Worm (Caenorhabditis elegans) whole organism, mixed stage, embryonic: ENCODE results near the gene mltn-11.

ENCODE experiments used
- M03D4.4 ChIP-seq: sonication (generic microtip); optimal IDR thresholded peaks from 2 replicates; lab custom pipeline; 2017; ENCODE audit warnings: mild to moderate bottlenecking, missing genetic modification characterization, missing compliant biosample characterization
- bed-3 ChIP-seq: fragments of 200-800 bp; sonication (Bioruptor generic); optimal IDR thresholded peaks from 3 replicates; lab custom pipeline; 2018; ENCODE audit warnings: mild to moderate bottlenecking, missing genetic modification characterization, moderate library complexity, missing compliant biosample characterization
- ceh-39 ChIP-seq: fragments of 150-350 bp; optimal IDR thresholded peaks from 2 replicates; lab custom pipeline; 2014; ENCODE audit warnings: missing biosample characterization, missing genetic modification characterization
- ceh-83 ChIP-seq: fragments of 200-800 bp; sonication (Bioruptor generic); optimal IDR thresholded peaks from 2 replicates; lab custom pipeline; 2018; ENCODE audit warnings: mild to moderate bottlenecking, missing genetic modification characterization, missing compliant biosample characterization
- ces-1 ChIP-seq: fragments of 150-350 bp; optimal IDR thresholded peaks from 2 replicates; lab custom pipeline; 2014; ENCODE audit warnings: missing biosample characterization, missing genetic modification reagents, missing genetic modification characterization
- cnd-1 ChIP-seq: fragments of 200-800 bp; sonication (Bioruptor generic); optimal IDR thresholded peaks from 2 replicates; lab custom pipeline; 2018; ENCODE audit warnings: mild to moderate bottlenecking, missing genetic modification characterization, missing compliant biosample characterization
- elt-1 ChIP-seq: sonication (generic microtip); optimal IDR thresholded peaks from 2 replicates; lab custom pipeline; 2017; ENCODE audit warnings: missing genetic modification characterization, mild to moderate bottlenecking, missing compliant biosample characterization, antibody characterized with exemption, moderate library complexity, borderline replicate concordance; ENCODE audit not compliant: insufficient read depth
- elt-3 ChIP-seq: fragments of 150-350 bp; optimal IDR thresholded peaks from 2 replicates; lab custom pipeline; 2014; ENCODE audit warnings: missing biosample characterization, missing genetic modification characterization
- ham-2 ChIP-seq: fragments of 200-800 bp; sonication (Bioruptor generic); optimal IDR thresholded peaks from 2 replicates; lab custom pipeline; 2018; ENCODE audit warnings: mild to moderate bottlenecking, missing genetic modification characterization, missing compliant biosample characterization
- hlh-1 ChIP-seq: fragments of 150-350 bp; optimal IDR thresholded peaks from 2 replicates; lab custom pipeline; 2014; ENCODE audit warnings: missing biosample characterization, missing genetic modification reagents, missing genetic modification characterization
- lin-13 ChIP-seq: fragments of 150-350 bp; optimal IDR thresholded peaks from 2 replicates; lab custom pipeline; 2014; ENCODE audit warnings: missing biosample characterization, missing genetic modification characterization
- mab-5 ChIP-seq: fragments of 150-350 bp; optimal IDR thresholded peaks from 2 replicates; lab custom pipeline; 2014; ENCODE audit warnings: missing biosample characterization, missing genetic modification characterization
- mls-2 ChIP-seq: sonication (generic microtip); optimal IDR thresholded peaks from 2 replicates; lab custom pipeline; 2016; ENCODE audit warnings: mild to moderate bottlenecking, missing genetic modification characterization, moderate library complexity, missing compliant biosample characterization
- nhr-2 ChIP-seq: fragments of 150-350 bp; optimal IDR thresholded peaks from 2 replicates; lab custom pipeline; 2014; ENCODE audit warnings: missing biosample characterization, missing genetic modification characterization
- nhr-76 ChIP-seq: sonication (generic microtip); optimal IDR thresholded peaks from 2 replicates; lab custom pipeline; 2017; ENCODE audit warnings: missing biosample characterization, missing genetic modification characterization
- pha-4 ChIP-seq: fragments of 150-350 bp; optimal IDR thresholded peaks from 2 replicates; lab custom pipeline; 2018; ENCODE audit warnings: missing biosample characterization, missing genetic modification reagents, missing genetic modification characterization
- sem-2 ChIP-seq: fragments of 200-800 bp; sonication (Bioruptor generic); optimal IDR thresholded peaks from 2 replicates; lab custom pipeline; 2018; ENCODE audit warnings: mild to moderate bottlenecking, missing genetic modification characterization, missing compliant biosample characterization
- snpc-4 ChIP-seq: fragments of 150-350 bp; optimal IDR thresholded peaks from 2 replicates; lab custom pipeline; 2014; ENCODE audit warnings: missing biosample characterization, missing genetic modification characterization
- sptf-1 ChIP-seq: sonication (generic microtip); optimal IDR thresholded peaks from 2 replicates; lab custom pipeline; 2017; ENCODE audit warnings: mild to moderate bottlenecking, missing genetic modification characterization, moderate library complexity, missing compliant biosample characterization
- tbx-8 ChIP-seq: fragments of 200-800 bp; sonication (Bioruptor generic); optimal IDR thresholded peaks from 2 replicates; lab custom pipeline; 2018; ENCODE audit warnings: mild to moderate bottlenecking, missing genetic modification characterization, moderate library complexity, missing compliant biosample characterization
- unc-120 ChIP-seq: sonication (generic microtip); optimal IDR thresholded peaks from 2 replicates; lab custom pipeline; 2017; ENCODE audit warnings: missing genetic modification characterization, missing compliant biosample characterization; ENCODE audit not compliant: poor library complexity, severe bottlenecking
- unc-39 ChIP-seq: fragments of 150-350 bp; optimal IDR thresholded peaks from 2 replicates; lab custom pipeline; 2014; ENCODE audit warnings: missing biosample characterization, missing genetic modification characterization
- unc-62 ChIP-seq: fragments of 150-350 bp; optimal IDR thresholded peaks from 2 replicates; lab custom pipeline; 2014; ENCODE audit warnings: missing biosample characterization, missing genetic modification reagents, missing genetic modification characterization
- zip-8 ChIP-seq: fragments of 150-350 bp; optimal IDR thresholded peaks from 2 replicates; lab custom pipeline; 2014; ENCODE audit warnings: missing biosample characterization, missing genetic modification characterization
- ztf-11 ChIP-seq: fragments of 150-350 bp; optimal IDR thresholded peaks from 2 replicates; lab custom pipeline; 2014; ENCODE audit warnings: missing biosample characterization, missing genetic modification characterization

The mltn-11 gene

DNA sequence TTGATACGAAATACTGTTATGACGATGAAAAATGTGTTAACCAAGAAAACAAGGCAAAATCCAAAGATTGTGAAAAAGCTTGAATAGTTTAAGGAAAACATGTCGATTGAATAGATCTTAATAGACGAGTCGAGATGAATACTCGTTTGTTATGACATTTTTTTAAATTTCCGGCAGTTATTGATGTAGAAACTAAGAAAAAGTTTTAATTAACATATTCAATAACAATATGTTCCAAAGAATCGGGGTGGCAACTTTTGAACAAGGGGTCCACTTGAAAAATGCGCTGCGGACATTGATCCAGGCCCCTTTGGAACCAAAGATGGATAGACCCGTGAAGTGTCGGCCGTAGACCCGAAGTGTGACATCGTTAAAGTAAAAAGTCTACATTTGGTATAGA is 35.2 kb downstream of the mltn-11 start, which contains the start of gene str-61:
Gene str-61 (minus strand): TSS at position 101 of the 400 bp plus-strand sequence.
- TF ChIP-seq cnd-1 (tag; lab: Kevin White, UChicago), result no peak
- no peak for TF ChIP-seq sem-2 (GFP tag; lab: Kevin White, UChicago)

DNA sequence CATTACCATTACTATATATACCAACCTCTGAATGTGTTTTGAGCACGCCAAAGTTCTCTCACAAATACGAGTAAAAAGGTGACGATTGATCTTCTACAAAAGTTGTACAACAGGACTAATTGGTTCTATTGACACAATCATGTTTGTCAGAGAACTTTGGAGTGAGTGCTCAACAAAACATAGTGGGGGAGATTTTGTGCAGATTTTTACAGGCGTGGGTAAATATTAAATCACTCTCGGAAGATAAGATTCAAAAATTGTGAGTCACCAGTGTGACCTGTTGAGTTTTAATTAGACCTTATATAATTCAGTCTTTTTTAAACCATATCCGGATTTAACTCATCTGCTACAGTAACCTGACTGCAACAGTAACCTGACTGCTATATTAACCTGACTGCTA is 36.2 kb downstream of the mltn-11 start, which contains the start of gene F14F8.8:
Gene F14F8.8 (minus strand): TSS at position 101 of the 400 bp plus-strand sequence.
- TF ChIP-seq sptf-1 (no peak), tbx-8 (GFP tag; lab: Kevin White, UChicago) (no peak), zip-8 (tag; lab: Kevin White, UChicago) (no peak)

DNA sequence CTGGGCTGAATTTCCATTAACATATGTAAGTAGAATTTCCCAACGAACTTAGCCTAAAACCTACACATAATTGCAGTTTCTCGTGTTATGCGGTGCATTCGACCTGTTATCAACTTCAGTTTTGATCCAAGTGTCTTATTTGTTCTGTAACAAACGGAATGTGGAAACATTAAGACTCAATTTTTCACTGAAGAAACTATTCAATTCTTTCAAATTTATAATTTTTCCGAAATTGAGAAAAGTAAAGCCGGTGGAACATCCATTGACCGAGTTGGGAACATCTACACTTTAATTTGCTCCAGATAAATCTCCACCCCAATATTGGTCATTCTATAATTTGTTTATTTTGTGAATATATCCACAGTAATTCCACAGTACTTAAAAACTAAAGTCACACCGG is 38.4 kb downstream of the mltn-11 start:
- TF ChIP-seq ztf-11 (tag; lab: Kevin White, UChicago), result no peak
- no peak for TF ChIP-seq hlh-1
- TF ChIP-seq sptf-1, result no peak
- TF ChIP-seq unc-39 (tag; lab: Kevin White, UChicago), result no peak
- TF ChIP-seq ceh-83 (GFP tag; lab: Kevin White, UChicago), result no peak
- no peak for TF ChIP-seq nhr-2 (tag; lab: Kevin White, UChicago)
- TF ChIP-seq sem-2 (GFP tag; lab: Kevin White, UChicago), result no peak
- TF ChIP-seq ham-2 (GFP tag; lab: Kevin White, UChicago), result no peak
- TF ChIP-seq, all 35 proteins: peak for 0

DNA sequence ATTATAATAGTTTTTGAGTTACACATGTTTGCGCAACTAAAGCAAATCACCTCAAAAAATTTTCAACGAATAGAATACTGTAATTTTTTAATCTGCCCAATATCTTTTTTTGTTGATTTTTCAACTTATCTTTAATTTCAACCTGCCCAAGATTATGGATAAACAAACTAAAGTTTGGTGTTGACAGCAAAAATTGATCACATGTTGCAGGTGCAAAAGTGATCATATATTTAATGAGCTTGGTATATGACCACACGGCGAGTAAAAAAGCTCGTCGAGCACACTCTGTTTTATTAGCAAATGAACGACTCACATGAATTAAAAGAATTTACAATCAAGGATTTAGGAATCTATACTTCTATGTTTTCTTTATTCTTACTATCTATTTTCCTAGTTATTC is 39.6 kb downstream of the mltn-11 start, which contains the start of gene srz-1:
Gene srz-1 (plus strand): TSS at position 301 of the 400 bp plus-strand sequence.
- TF ChIP-seq lin-13 (tag; lab: Kevin White, UChicago) (no peak), mls-2 (tag; lab: Kevin White, UChicago) (no peak), ces-1 (GFP tag; lab: Kevin White, UChicago) (no peak)
- TF ChIP-seq, all 35 proteins: peak for 0

DNA sequence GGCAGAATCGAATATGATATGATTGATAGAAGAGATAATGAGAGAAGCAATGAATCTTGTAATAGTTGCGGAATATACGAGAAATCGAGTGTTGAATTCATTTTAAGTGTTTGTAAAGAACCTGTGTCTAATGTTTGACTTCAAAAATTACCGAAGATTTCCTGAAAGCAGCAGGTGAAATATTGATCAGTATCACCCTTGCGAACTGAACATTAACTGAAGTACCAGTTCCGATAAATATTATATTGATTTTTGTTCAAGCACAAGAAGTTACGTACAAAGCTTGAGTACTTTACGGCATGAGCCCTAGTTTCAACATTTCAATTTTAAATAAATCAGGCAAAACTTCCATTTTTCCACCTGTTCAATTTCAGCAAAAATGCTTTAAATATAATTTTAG is 43.3 kb downstream of the mltn-11 start, which contains the start of gene srz-103:
Gene srz-103 (minus strand): TSS at position 101 of the 400 bp plus-strand sequence.
- TF ChIP-seq unc-120 (tag; lab: Kevin White, UChicago) (no peak), zip-8 (tag; lab: Kevin White, UChicago) (no peak), ztf-11 (tag; lab: Kevin White, UChicago) (no peak), snpc-4 (no peak), sptf-1 (no peak), nhr-76 (tag; lab: Kevin White, UChicago) (no peak), M03D4.4 (tag; lab: Kevin White, UChicago) (no peak), ceh-39 (tag; lab: Kevin White, UChicago) (no peak), lin-13 (tag; lab: Kevin White, UChicago) (no peak)

DNA sequence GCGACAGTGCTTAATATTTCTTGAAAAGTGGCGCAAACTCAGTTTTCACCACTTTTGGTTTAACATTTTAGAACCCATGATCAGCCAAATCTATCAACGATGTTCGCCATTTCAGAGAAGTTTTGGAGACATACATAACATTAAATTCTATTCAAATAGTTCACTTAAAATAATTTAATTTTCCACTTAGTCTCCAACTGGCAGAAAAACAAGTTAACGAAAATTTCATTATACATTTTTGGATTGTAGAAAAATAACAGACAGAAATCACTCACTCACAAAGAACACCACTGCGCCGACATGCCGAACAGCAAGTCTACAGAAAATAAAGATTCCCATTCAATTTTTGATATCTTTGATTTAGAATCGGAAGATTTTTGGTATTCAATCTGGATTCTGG is 44.0 kb downstream of the mltn-11 start, which contains the start of gene srw-44:
Gene srw-44 (plus strand): TSS at position 301 of the 400 bp plus-strand sequence.
- TF ChIP-seq unc-39 (tag; lab: Kevin White, UChicago) (no peak), ham-2 (GFP tag; lab: Kevin White, UChicago) (no peak), elt-3 (tag; lab: Kevin White, UChicago) (no peak), mab-5 (tag; lab: Kevin White, UChicago) (no peak), unc-62 (no peak), snpc-4 (no peak), ztf-11 (tag; lab: Kevin White, UChicago) (no peak)
- TF ChIP-seq, all 35 proteins: peak for 0

DNA sequence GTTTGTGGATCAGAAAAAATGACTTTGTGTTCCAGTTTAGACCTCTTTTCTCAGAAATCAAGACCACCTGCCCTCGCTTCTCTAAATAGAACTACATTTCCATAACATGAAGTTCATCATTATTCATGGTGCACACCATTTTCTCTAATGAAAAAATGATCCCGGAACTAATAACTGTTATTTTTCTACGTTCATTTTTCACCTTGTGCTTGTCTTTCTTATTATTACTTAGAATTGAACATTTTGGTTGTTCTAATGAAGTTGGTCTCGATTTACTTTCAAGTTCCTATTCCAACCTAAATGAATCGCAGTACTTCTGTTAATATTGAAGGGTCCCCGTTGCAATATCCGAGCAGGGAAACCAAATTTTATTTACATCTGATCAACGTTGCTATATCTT is 46.9 kb downstream of the mltn-11 start, which contains the start of gene srw-36:
Gene srw-36 (plus strand): TSS at position 301 of the 400 bp plus-strand sequence.
- TF ChIP-seq cnd-1 (tag; lab: Kevin White, UChicago), result no peak
- TF ChIP-seq ceh-39 (tag; lab: Kevin White, UChicago), result no peak
- TF ChIP-seq ham-2 (GFP tag; lab: Kevin White, UChicago), result no peak
- TF ChIP-seq bed-3, result no peak
- TF ChIP-seq elt-1 (tag; lab: Kevin White, UChicago), result no peak
- TF ChIP-seq zip-8 (tag; lab: Kevin White, UChicago), result no peak
- no peak for TF ChIP-seq ztf-11 (tag; lab: Kevin White, UChicago)
- TF ChIP-seq sptf-1, result no peak
- TF ChIP-seq sem-2 (GFP tag; lab: Kevin White, UChicago), result no peak
- TF ChIP-seq pha-4 (tag; lab: Kevin White, UChicago), result no peak
- no peak for TF ChIP-seq mls-2 (tag; lab: Kevin White, UChicago)
